Worm (Caenorhabditis elegans) whole organism, mixed stage, embryonic: Measurements from ENCODE around the gene tsen-34.
A peak's percentile ranks its signal among the peaks of the same experiment; 100 is the strongest.
"Not testable (repeated sequence)": the region's sequence is repeated elsewhere in the genome, so short reads cannot be mapped to it uniquely, and the experiment has no call there.

Experiments used
- M03D4.4 ChIP-seq: sonication (generic microtip); optimal IDR thresholded peaks from 2 replicates; lab custom pipeline; 2017; ENCODE audit warnings: mild to moderate bottlenecking, missing genetic modification characterization, missing compliant biosample characterization
- bed-3 ChIP-seq: fragments of 200-800 bp; sonication (Bioruptor generic); optimal IDR thresholded peaks from 3 replicates; lab custom pipeline; 2018; ENCODE audit warnings: mild to moderate bottlenecking, missing genetic modification characterization, moderate library complexity, missing compliant biosample characterization
- blmp-1 ChIP-seq: fragments of 150-350 bp; optimal IDR thresholded peaks from 2 replicates; lab custom pipeline; 2014; ENCODE audit warnings: missing biosample characterization, missing genetic modification characterization
- ceh-39 ChIP-seq: fragments of 150-350 bp; optimal IDR thresholded peaks from 2 replicates; lab custom pipeline; 2014; ENCODE audit warnings: missing biosample characterization, missing genetic modification characterization
- ceh-83 ChIP-seq: fragments of 200-800 bp; sonication (Bioruptor generic); optimal IDR thresholded peaks from 2 replicates; lab custom pipeline; 2018; ENCODE audit warnings: mild to moderate bottlenecking, missing genetic modification characterization, missing compliant biosample characterization
- ces-1 ChIP-seq: fragments of 150-350 bp; optimal IDR thresholded peaks from 2 replicates; lab custom pipeline; 2014; ENCODE audit warnings: missing biosample characterization, missing genetic modification reagents, missing genetic modification characterization
- cnd-1 ChIP-seq: fragments of 200-800 bp; sonication (Bioruptor generic); optimal IDR thresholded peaks from 2 replicates; lab custom pipeline; 2018; ENCODE audit warnings: mild to moderate bottlenecking, missing genetic modification characterization, missing compliant biosample characterization
- drap-1 ChIP-seq: fragments of 200-800 bp; sonication (Bioruptor generic); optimal IDR thresholded peaks from 3 replicates; lab custom pipeline; 2018; ENCODE audit warnings: mild to moderate bottlenecking, missing genetic modification characterization, missing compliant biosample characterization
- elt-1 ChIP-seq: sonication (generic microtip); optimal IDR thresholded peaks from 2 replicates; lab custom pipeline; 2017; ENCODE audit warnings: missing genetic modification characterization, mild to moderate bottlenecking, missing compliant biosample characterization, antibody characterized with exemption, moderate library complexity, borderline replicate concordance; ENCODE audit not compliant: insufficient read depth
- elt-3 ChIP-seq: fragments of 150-350 bp; optimal IDR thresholded peaks from 2 replicates; lab custom pipeline; 2014; ENCODE audit warnings: missing biosample characterization, missing genetic modification characterization
- flh-1 ChIP-seq: fragments of 200-800 bp; sonication (Bioruptor generic); optimal IDR thresholded peaks from 2 replicates; lab custom pipeline; 2018; ENCODE audit warnings: mild to moderate bottlenecking, missing genetic modification characterization, moderate library complexity, missing compliant biosample characterization
- ham-2 ChIP-seq: fragments of 200-800 bp; sonication (Bioruptor generic); optimal IDR thresholded peaks from 2 replicates; lab custom pipeline; 2018; ENCODE audit warnings: mild to moderate bottlenecking, missing genetic modification characterization, missing compliant biosample characterization
- hlh-1 ChIP-seq: fragments of 150-350 bp; optimal IDR thresholded peaks from 2 replicates; lab custom pipeline; 2014; ENCODE audit warnings: missing biosample characterization, missing genetic modification reagents, missing genetic modification characterization
- lin-13 ChIP-seq: fragments of 150-350 bp; optimal IDR thresholded peaks from 2 replicates; lab custom pipeline; 2014; ENCODE audit warnings: missing biosample characterization, missing genetic modification characterization
- lin-32 ChIP-seq: fragments of 200-800 bp; sonication (Bioruptor generic); optimal IDR thresholded peaks from 2 replicates; lab custom pipeline; 2018; ENCODE audit warnings: mild to moderate bottlenecking, missing genetic modification characterization, missing compliant biosample characterization
- lsy-2 ChIP-seq: fragments of 150-350 bp; optimal IDR thresholded peaks from 2 replicates; lab custom pipeline; 2014; ENCODE audit warnings: missing biosample characterization, missing genetic modification characterization
- mep-1 ChIP-seq: fragments of 150-350 bp; optimal IDR thresholded peaks from 2 replicates; lab custom pipeline; 2017; ENCODE audit warnings: missing biosample characterization, missing genetic modification reagents, missing genetic modification characterization, inconsistent platforms
- mls-2 ChIP-seq: sonication (generic microtip); optimal IDR thresholded peaks from 2 replicates; lab custom pipeline; 2016; ENCODE audit warnings: mild to moderate bottlenecking, missing genetic modification characterization, moderate library complexity, missing compliant biosample characterization
- nhr-12 ChIP-seq: fragments of 150-350 bp; optimal IDR thresholded peaks from 2 replicates; lab custom pipeline; 2014; ENCODE audit warnings: missing biosample characterization, missing genetic modification characterization
- nhr-2 ChIP-seq: fragments of 150-350 bp; optimal IDR thresholded peaks from 2 replicates; lab custom pipeline; 2014; ENCODE audit warnings: missing biosample characterization, missing genetic modification characterization
- nhr-237 ChIP-seq: fragments of 150-350 bp; optimal IDR thresholded peaks from 2 replicates; lab custom pipeline; 2014; ENCODE audit warnings: missing biosample characterization, missing genetic modification characterization
- nhr-28 ChIP-seq: fragments of 150-350 bp; optimal IDR thresholded peaks from 2 replicates; lab custom pipeline; 2014; ENCODE audit warnings: missing biosample characterization, missing genetic modification characterization
- nhr-76 ChIP-seq: sonication (generic microtip); optimal IDR thresholded peaks from 2 replicates; lab custom pipeline; 2017; ENCODE audit warnings: missing biosample characterization, missing genetic modification characterization
- sem-2 ChIP-seq: fragments of 200-800 bp; sonication (Bioruptor generic); optimal IDR thresholded peaks from 2 replicates; lab custom pipeline; 2018; ENCODE audit warnings: mild to moderate bottlenecking, missing genetic modification characterization, missing compliant biosample characterization
- snpc-4 ChIP-seq: fragments of 150-350 bp; optimal IDR thresholded peaks from 2 replicates; lab custom pipeline; 2014; ENCODE audit warnings: missing biosample characterization, missing genetic modification characterization
- sptf-1 ChIP-seq: sonication (generic microtip); optimal IDR thresholded peaks from 2 replicates; lab custom pipeline; 2017; ENCODE audit warnings: mild to moderate bottlenecking, missing genetic modification characterization, moderate library complexity, missing compliant biosample characterization
- unc-39 ChIP-seq: fragments of 150-350 bp; optimal IDR thresholded peaks from 2 replicates; lab custom pipeline; 2014; ENCODE audit warnings: missing biosample characterization, missing genetic modification characterization
- unc-62 ChIP-seq: fragments of 150-350 bp; optimal IDR thresholded peaks from 2 replicates; lab custom pipeline; 2014; ENCODE audit warnings: missing biosample characterization, missing genetic modification reagents, missing genetic modification characterization
- zip-8 ChIP-seq: fragments of 150-350 bp; optimal IDR thresholded peaks from 2 replicates; lab custom pipeline; 2014; ENCODE audit warnings: missing biosample characterization, missing genetic modification characterization
- ztf-11 ChIP-seq: fragments of 150-350 bp; optimal IDR thresholded peaks from 2 replicates; lab custom pipeline; 2014; ENCODE audit warnings: missing biosample characterization, missing genetic modification characterization

The tsen-34 gene

ce11 chrIV:4178424-4178823, at the start of gene tsen-34:
Gene tsen-34 (plus strand): TSS chrIV:4178457.
- TF ChIP-seq elt-1 (tag; lab: Kevin White, UChicago), result no peak
- TF ChIP-seq ceh-83 (GFP tag; lab: Kevin White, UChicago), result peak; percentile 2

- no peak for TF ChIP-seq M03D4.4 (tag; lab: Kevin White, UChicago)
- TF ChIP-seq bed-3 (GFP tag; lab: Kevin White, UChicago), result no peak
- no peak for TF ChIP-seq sem-2 (GFP tag; lab: Kevin White, UChicago)
- no peak for TF ChIP-seq nhr-2 (tag; lab: Kevin White, UChicago)
- no peak for TF ChIP-seq zip-8 (tag; lab: Kevin White, UChicago)
- TF ChIP-seq ztf-11 (tag; lab: Kevin White, UChicago), result no peak
- no peak for TF ChIP-seq nhr-76 (tag; lab: Kevin White, UChicago)
- TF ChIP-seq, all 35 proteins: peak for 0
Measured at ce11 chrIV:4135744-4136143, 42.5 kb upstream of the tsen-34 start, which contains the start of gene F49F1.17. Gene F49F1.17 (minus strand): TSS chrIV:4135844.

ce11 chrIV:4137472-4137871, 40.8 kb upstream of the tsen-34 start, which contains the start of gene F49F1.9:
Gene F49F1.9 (minus strand): TSS chrIV:4137572.
- TF ChIP-seq bed-3 (GFP tag; lab: Kevin White, UChicago) (no peak), flh-1 (GFP tag; lab: Kevin White, UChicago) (no peak), elt-1 (tag; lab: Kevin White, UChicago) (no peak), sptf-1 (tag; lab: Kevin White, UChicago) (no peak), blmp-1 (tag; lab: Kevin White, UChicago) (no peak), lin-32 (GFP tag; lab: Kevin White, UChicago) (no peak), cnd-1 (no peak), ztf-11 (tag; lab: Kevin White, UChicago) (no peak), lin-13 (tag; lab: Kevin White, UChicago) (no peak), mls-2 (no peak), nhr-12 (no peak), elt-3 (no peak)

ce11 chrIV:4139022-4139421, 39.2 kb upstream of the tsen-34 start, which contains the start of gene F49F1.10:
Gene F49F1.10 (minus strand): TSS chrIV:4139122.
- TF ChIP-seq mep-1 (tag; lab: Kevin White, UChicago), result no peak

- TF ChIP-seq unc-62 (GFP tag; lab: Kevin White, UChicago) (no peak), lin-32 (GFP tag; lab: Kevin White, UChicago) (no peak), snpc-4 (tag; lab: Kevin White, UChicago) (no peak), unc-39 (tag; lab: Kevin White, UChicago) (no peak), elt-1 (tag; lab: Kevin White, UChicago) (no peak), mep-1 (tag; lab: Kevin White, UChicago) (no peak), flh-1 (GFP tag; lab: Kevin White, UChicago) (no peak)
Measured at ce11 chrIV:4140265-4140664, 38.0 kb upstream of the tsen-34 start, which contains the start of gene F49F1.18. Gene F49F1.18 (minus strand): TSS chrIV:4140365.

- TF ChIP-seq nhr-28 (tag; lab: Kevin White, UChicago) (no peak), cnd-1 (no peak), unc-39 (tag; lab: Kevin White, UChicago) (no peak)
Measured at ce11 chrIV:4141311-4141710, 36.9 kb upstream of the tsen-34 start, which contains the start of gene F49F1.11. Gene F49F1.11 (minus strand): TSS chrIV:4141411.

DNA sequence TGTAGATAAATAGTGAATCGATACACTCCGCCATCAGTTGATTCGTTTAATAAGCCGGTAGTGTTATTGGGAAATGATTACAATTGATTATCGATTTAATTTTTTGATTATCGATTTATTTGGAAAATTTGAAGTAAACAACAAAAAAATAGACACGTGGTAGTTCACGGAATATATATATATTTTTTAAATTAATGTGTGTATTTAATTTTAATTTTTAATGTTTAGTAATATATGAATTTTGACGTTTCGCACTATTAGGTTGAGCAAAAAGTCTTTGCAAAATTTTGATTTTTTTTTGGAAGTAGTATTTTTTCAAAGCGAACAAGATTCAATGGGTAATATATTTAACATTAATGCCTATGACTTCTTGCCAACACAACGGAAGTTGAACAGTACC, 35.3 kb upstream of the tsen-34 start, which contains the start of gene F49F1.12:
TSS of gene F49F1.12 (minus strand) at position 101 of the 400 bp plus-strand sequence.
- TF ChIP-seq elt-3; blmp-1 (tag; lab: Kevin White, UChicago); ham-2 (GFP tag; lab: Kevin White, UChicago): not testable (repeated sequence)

DNA sequence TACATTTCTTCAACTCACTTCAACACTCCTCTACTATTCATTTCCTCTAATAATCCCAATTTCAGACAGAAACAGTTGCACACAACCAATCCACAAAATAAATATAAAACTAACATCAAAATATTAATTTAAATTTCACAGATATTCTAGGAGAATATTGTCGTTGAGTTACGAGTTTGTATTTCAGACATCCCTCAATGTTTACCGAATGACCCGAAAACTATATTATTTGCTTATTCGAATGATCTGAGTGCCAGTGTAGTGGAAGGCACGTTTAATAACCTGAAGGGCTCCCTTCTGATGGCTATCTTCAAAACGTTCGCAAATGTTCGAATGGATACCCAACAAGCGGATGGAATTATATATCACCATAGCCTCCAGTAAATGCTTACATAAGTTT, 33.5 kb upstream of the tsen-34 start, which contains the start of gene R07C12.3:
TSS of gene R07C12.3 (plus strand) at position 301 of the 400 bp plus-strand sequence.
- TF ChIP-seq lsy-2 (tag; lab: Kevin White, UChicago) (no peak), unc-39 (tag; lab: Kevin White, UChicago) (no peak), flh-1 (GFP tag; lab: Kevin White, UChicago) (no peak), nhr-237 (tag; lab: Kevin White, UChicago) (no peak), bed-3 (GFP tag; lab: Kevin White, UChicago) (no peak), ham-2 (GFP tag; lab: Kevin White, UChicago) (no peak), nhr-76 (tag; lab: Kevin White, UChicago) (no peak), cnd-1 (no peak), drap-1 (GFP tag; lab: Kevin White, UChicago) (no peak), ztf-11 (tag; lab: Kevin White, UChicago) (no peak), mls-2 (no peak), M03D4.4 (tag; lab: Kevin White, UChicago) (no peak), hlh-1 (tag; lab: Kevin White, UChicago) (no peak), ces-1 (GFP tag; lab: Kevin White, UChicago) (no peak), ceh-39 (no peak)
